Worm (Caenorhabditis elegans): ENCODE data around the gene pink-1.
A peak's percentile ranks its signal among the peaks of the same experiment; 100 is the strongest.

The pink-1 gene

DNA sequence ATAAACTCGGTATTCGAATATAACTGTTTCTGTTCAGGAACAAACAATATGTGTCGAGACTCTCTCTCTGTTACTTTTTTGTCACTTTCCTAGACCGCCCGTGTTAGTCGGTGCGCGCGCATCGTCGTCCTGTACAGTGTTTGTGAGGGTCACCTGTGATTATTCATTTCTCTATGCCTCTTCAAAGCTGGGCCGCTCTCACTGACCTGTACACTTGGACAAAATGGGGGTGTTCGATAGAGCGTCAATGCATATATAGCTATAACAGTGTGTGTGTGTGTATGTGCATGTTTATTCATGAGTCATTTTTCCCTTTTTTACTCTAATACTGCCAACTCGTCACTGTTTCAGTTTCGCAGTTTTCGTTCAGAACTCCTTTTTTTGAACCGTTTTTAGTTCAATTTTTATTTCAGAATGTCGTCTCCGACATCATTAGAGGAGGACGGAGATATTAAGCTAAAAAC, 15.8 kb downstream of the pink-1 start, which contains the start of gene pkc-3 (continued):
- TF ChIP-seq ceh-58 (GFP tag; IDR thresholded peaks at IDR 0.05): no peak
- TF ChIP-seq lsl-1 (GFP tag; optimal IDR thresholded peaks at IDR 0.05): peak; percentile 44
- TF ChIP-seq ztf-26 (tag; optimal IDR thresholded peaks at IDR 0.05): peak; percentile 51
- peak; percentile 59 for TF ChIP-seq hmg-1.2 (GFP tag; IDR thresholded peaks at IDR 0.05)
- TF ChIP-seq zfh-2 (GFP tag; conservative IDR thresholded peaks at IDR 0.05): peak; percentile 40; the same call in 1 of the 2 replicates
- TF ChIP-seq Y95B8A.8 (GFP tag; IDR thresholded peaks at IDR 0.05): peak; percentile 88
- 0 out of 2 replicates have a peak, but pooled peaks have one; percentile 31 for TF ChIP-seq cebp-2 (GFP tag; IDR thresholded peaks at IDR 0.05)
- TF ChIP-seq gei-17 (GFP tag; optimal IDR thresholded peaks at IDR 0.05): peak; percentile 10
- peak; percentile 29; the same call in 1 of the 2 replicates for TF ChIP-seq F33H1.4 (GFP tag; IDR thresholded peaks at IDR 0.05)
- peak; percentile 25; the same call in 1 of the 2 replicates for TF ChIP-seq D2030.7 (GFP tag; IDR thresholded peaks at IDR 0.05)
- peak; percentile 63 for TF ChIP-seq efl-1 (GFP tag; optimal IDR thresholded peaks at IDR 0.05)
- TF ChIP-seq nhr-90 (tag; optimal IDR thresholded peaks at IDR 0.05): peak; percentile 70
- TF ChIP-seq snpc-1.3 (tag; optimal IDR thresholded peaks at IDR 0.05; ENCODE audit: insufficient read depth): peak; percentile 30
- peak; percentile 65 for TF ChIP-seq ceh-27 (GFP tag; optimal IDR thresholded peaks at IDR 0.05)
- TF ChIP-seq ztf-18 (tag; optimal IDR thresholded peaks at IDR 0.05): peak; percentile 83
- TF ChIP-seq ZK185.1 (tag; optimal IDR thresholded peaks at IDR 0.05; ENCODE audit: poor library complexity, severe bottlenecking): peak; percentile 47
- peak; percentile 87 for TF ChIP-seq attf-5 (GFP tag; optimal IDR thresholded peaks at IDR 0.05)
- TF ChIP-seq lin-26 (GFP tag; IDR thresholded peaks at IDR 0.05): peak; percentile 72
- TF ChIP-seq let-526 (GFP tag; IDR thresholded peaks at IDR 0.05): no peak
- TF ChIP-seq ekl-4 (GFP tag; IDR thresholded peaks at IDR 0.05): peak; percentile 78
- peak; percentile 28 for TF ChIP-seq B0035.1 (tag; optimal IDR thresholded peaks at IDR 0.05)
- TF ChIP-seq somi-1 (GFP tag; optimal IDR thresholded peaks at IDR 0.05): no peak
- TF ChIP-seq lin-35 (GFP tag; optimal IDR thresholded peaks at IDR 0.05): peak in 1 of 3 experiments; percentile 47
- peak; percentile 38 for TF ChIP-seq madf-10 (tag; optimal IDR thresholded peaks at IDR 0.05)
- TF ChIP-seq F22D6.2 (tag; optimal IDR thresholded peaks at IDR 0.05): peak; percentile 37
- TF ChIP-seq C06A6.2 (GFP tag; conservative IDR thresholded peaks at IDR 0.05): peak; percentile 35; the same call in 1 of the 2 replicates
- peak; percentile 34 for TF ChIP-seq unc-130 (GFP tag; optimal IDR thresholded peaks at IDR 0.05)
- TF ChIP-seq egl-44 (GFP tag; IDR thresholded peaks at IDR 0.05): peak; percentile 30; the same call in 1 of the 2 replicates
- no peak for TF ChIP-seq nhr-179 (tag; optimal IDR thresholded peaks at IDR 0.05)
- TF ChIP-seq ztf-22 (GFP tag; optimal IDR thresholded peaks at IDR 0.05): peak; percentile 34
- TF ChIP-seq F52B5.7 (tag; optimal IDR thresholded peaks at IDR 0.05): peak; percentile 53
- no peak for TF ChIP-seq nhr-27 (tag; optimal IDR thresholded peaks at IDR 0.05)
- TF ChIP-seq hmg-20 (GFP tag; IDR thresholded peaks at IDR 0.05): 0 out of 2 replicates have a peak, but pooled peaks have one; percentile 22
- TF ChIP-seq hrde-1 (tag; optimal IDR thresholded peaks at IDR 0.05; ENCODE audit: borderline replicate concordance): peak; percentile 3
- peak; percentile 50 to 78 for TF ChIP-seq let-607 (tag; optimal IDR thresholded peaks at IDR 0.05)
- TF ChIP-seq F57C9.4 (tag; optimal IDR thresholded peaks at IDR 0.05): no peak
- peak; percentile 40 for TF ChIP-seq K12H6.12 (tag; optimal IDR thresholded peaks at IDR 0.05)
- TF ChIP-seq F49E8.2 (tag; optimal IDR thresholded peaks at IDR 0.05; ENCODE audit: insufficient read depth): peak; percentile 28
- no peak for TF ChIP-seq cebp-1 (GFP tag; IDR thresholded peaks at IDR 0.05)
- peak; percentile 65 for TF ChIP-seq cebp-1 (tag; optimal IDR thresholded peaks at IDR 0.05)
- no peak; the same call in 1 of the 2 replicates for TF ChIP-seq attf-3 (GFP tag; conservative IDR thresholded peaks at IDR 0.05)
- 0 out of 2 replicates have a peak, but pooled peaks have one; percentile 10 for TF ChIP-seq ceh-40 (GFP tag; IDR thresholded peaks at IDR 0.05)
- peak; percentile 63 for TF ChIP-seq lin-54 (GFP tag; optimal IDR thresholded peaks at IDR 0.05)
- TF ChIP-seq athp-1 (tag; optimal IDR thresholded peaks at IDR 0.05): peak; percentile 83
- no peak for TF ChIP-seq mes-4 (tag; optimal IDR thresholded peaks at IDR 0.05)
- peak; percentile 72 for TF ChIP-seq tlf-1 (GFP tag; optimal IDR thresholded peaks at IDR 0.05)
- peak; percentile 82 for TF ChIP-seq chd-7 (tag; optimal IDR thresholded peaks at IDR 0.05)
